Worm (Caenorhabditis elegans) whole organism, mixed stage, embryonic: Measurements from ENCODE around the gene Y75B8A.19.

Source experiments
- M03D4.4 ChIP-seq: sonication (generic microtip); optimal IDR thresholded peaks from 2 replicates; lab custom pipeline; 2017; ENCODE audit warnings: mild to moderate bottlenecking, missing genetic modification characterization, missing compliant biosample characterization
- bed-3 ChIP-seq: fragments of 200-800 bp; sonication (Bioruptor generic); optimal IDR thresholded peaks from 3 replicates; lab custom pipeline; 2018; ENCODE audit warnings: mild to moderate bottlenecking, missing genetic modification characterization, moderate library complexity, missing compliant biosample characterization
- ceh-39 ChIP-seq: fragments of 150-350 bp; optimal IDR thresholded peaks from 2 replicates; lab custom pipeline; 2014; ENCODE audit warnings: missing biosample characterization, missing genetic modification characterization
- ceh-43 ChIP-seq: fragments of 200-800 bp; sonication (Bioruptor generic); optimal IDR thresholded peaks from 2 replicates; lab custom pipeline; 2018; ENCODE audit warnings: mild to moderate bottlenecking, missing genetic modification characterization, moderate library complexity, missing compliant biosample characterization
- ceh-83 ChIP-seq: fragments of 200-800 bp; sonication (Bioruptor generic); optimal IDR thresholded peaks from 2 replicates; lab custom pipeline; 2018; ENCODE audit warnings: mild to moderate bottlenecking, missing genetic modification characterization, missing compliant biosample characterization
- ces-1 ChIP-seq: fragments of 150-350 bp; optimal IDR thresholded peaks from 2 replicates; lab custom pipeline; 2014; ENCODE audit warnings: missing biosample characterization, missing genetic modification reagents, missing genetic modification characterization
- cnd-1 ChIP-seq: fragments of 200-800 bp; sonication (Bioruptor generic); optimal IDR thresholded peaks from 2 replicates; lab custom pipeline; 2018; ENCODE audit warnings: mild to moderate bottlenecking, missing genetic modification characterization, missing compliant biosample characterization
- drap-1 ChIP-seq: fragments of 200-800 bp; sonication (Bioruptor generic); optimal IDR thresholded peaks from 3 replicates; lab custom pipeline; 2018; ENCODE audit warnings: mild to moderate bottlenecking, missing genetic modification characterization, missing compliant biosample characterization
- elt-1 ChIP-seq: sonication (generic microtip); optimal IDR thresholded peaks from 2 replicates; lab custom pipeline; 2017; ENCODE audit warnings: missing genetic modification characterization, mild to moderate bottlenecking, missing compliant biosample characterization, antibody characterized with exemption, moderate library complexity, borderline replicate concordance; ENCODE audit not compliant: insufficient read depth
- elt-3 ChIP-seq: fragments of 150-350 bp; optimal IDR thresholded peaks from 2 replicates; lab custom pipeline; 2014; ENCODE audit warnings: missing biosample characterization, missing genetic modification characterization
- flh-1 ChIP-seq: fragments of 200-800 bp; sonication (Bioruptor generic); optimal IDR thresholded peaks from 2 replicates; lab custom pipeline; 2018; ENCODE audit warnings: mild to moderate bottlenecking, missing genetic modification characterization, moderate library complexity, missing compliant biosample characterization
- ham-2 ChIP-seq: fragments of 200-800 bp; sonication (Bioruptor generic); optimal IDR thresholded peaks from 2 replicates; lab custom pipeline; 2018; ENCODE audit warnings: mild to moderate bottlenecking, missing genetic modification characterization, missing compliant biosample characterization
- hlh-1 ChIP-seq: fragments of 150-350 bp; optimal IDR thresholded peaks from 2 replicates; lab custom pipeline; 2014; ENCODE audit warnings: missing biosample characterization, missing genetic modification reagents, missing genetic modification characterization
- lin-13 ChIP-seq: fragments of 150-350 bp; optimal IDR thresholded peaks from 2 replicates; lab custom pipeline; 2014; ENCODE audit warnings: missing biosample characterization, missing genetic modification characterization
- lin-32 ChIP-seq: fragments of 200-800 bp; sonication (Bioruptor generic); optimal IDR thresholded peaks from 2 replicates; lab custom pipeline; 2018; ENCODE audit warnings: mild to moderate bottlenecking, missing genetic modification characterization, missing compliant biosample characterization
- mab-5 ChIP-seq: fragments of 150-350 bp; optimal IDR thresholded peaks from 2 replicates; lab custom pipeline; 2014; ENCODE audit warnings: missing biosample characterization, missing genetic modification characterization
- mep-1 ChIP-seq: fragments of 150-350 bp; optimal IDR thresholded peaks from 2 replicates; lab custom pipeline; 2017; ENCODE audit warnings: missing biosample characterization, missing genetic modification reagents, missing genetic modification characterization, inconsistent platforms
- mls-2 ChIP-seq: sonication (generic microtip); optimal IDR thresholded peaks from 2 replicates; lab custom pipeline; 2016; ENCODE audit warnings: mild to moderate bottlenecking, missing genetic modification characterization, moderate library complexity, missing compliant biosample characterization
- nhr-12 ChIP-seq: fragments of 150-350 bp; optimal IDR thresholded peaks from 2 replicates; lab custom pipeline; 2014; ENCODE audit warnings: missing biosample characterization, missing genetic modification characterization
- nhr-2 ChIP-seq: fragments of 150-350 bp; optimal IDR thresholded peaks from 2 replicates; lab custom pipeline; 2014; ENCODE audit warnings: missing biosample characterization, missing genetic modification characterization
- nhr-237 ChIP-seq: fragments of 150-350 bp; optimal IDR thresholded peaks from 2 replicates; lab custom pipeline; 2014; ENCODE audit warnings: missing biosample characterization, missing genetic modification characterization
- nhr-28 ChIP-seq: fragments of 150-350 bp; optimal IDR thresholded peaks from 2 replicates; lab custom pipeline; 2014; ENCODE audit warnings: missing biosample characterization, missing genetic modification characterization
- nhr-76 ChIP-seq: sonication (generic microtip); optimal IDR thresholded peaks from 2 replicates; lab custom pipeline; 2017; ENCODE audit warnings: missing biosample characterization, missing genetic modification characterization
- pha-4 ChIP-seq: fragments of 150-350 bp; optimal IDR thresholded peaks from 2 replicates; lab custom pipeline; 2018; ENCODE audit warnings: missing biosample characterization, missing genetic modification reagents, missing genetic modification characterization
- sem-2 ChIP-seq: fragments of 200-800 bp; sonication (Bioruptor generic); optimal IDR thresholded peaks from 2 replicates; lab custom pipeline; 2018; ENCODE audit warnings: mild to moderate bottlenecking, missing genetic modification characterization, missing compliant biosample characterization
- snpc-4 ChIP-seq: fragments of 150-350 bp; optimal IDR thresholded peaks from 2 replicates; lab custom pipeline; 2014; ENCODE audit warnings: missing biosample characterization, missing genetic modification characterization
- sptf-1 ChIP-seq: sonication (generic microtip); optimal IDR thresholded peaks from 2 replicates; lab custom pipeline; 2017; ENCODE audit warnings: mild to moderate bottlenecking, missing genetic modification characterization, moderate library complexity, missing compliant biosample characterization
- tbx-8 ChIP-seq: fragments of 200-800 bp; sonication (Bioruptor generic); optimal IDR thresholded peaks from 2 replicates; lab custom pipeline; 2018; ENCODE audit warnings: mild to moderate bottlenecking, missing genetic modification characterization, moderate library complexity, missing compliant biosample characterization
- unc-120 ChIP-seq: sonication (generic microtip); optimal IDR thresholded peaks from 2 replicates; lab custom pipeline; 2017; ENCODE audit warnings: missing genetic modification characterization, missing compliant biosample characterization; ENCODE audit not compliant: poor library complexity, severe bottlenecking
- unc-39 ChIP-seq: fragments of 150-350 bp; optimal IDR thresholded peaks from 2 replicates; lab custom pipeline; 2014; ENCODE audit warnings: missing biosample characterization, missing genetic modification characterization
- unc-62 ChIP-seq: fragments of 150-350 bp; optimal IDR thresholded peaks from 2 replicates; lab custom pipeline; 2014; ENCODE audit warnings: missing biosample characterization, missing genetic modification reagents, missing genetic modification characterization
- zip-8 ChIP-seq: fragments of 150-350 bp; optimal IDR thresholded peaks from 2 replicates; lab custom pipeline; 2014; ENCODE audit warnings: missing biosample characterization, missing genetic modification characterization

Y75B8A.19 gene

ce11 chrIII:12188236-12188635, 38.2 kb upstream of the Y75B8A.19 start:
- TF ChIP-seq mls-2 (tag; lab: Kevin White, UChicago) (no peak), nhr-2 (no peak)

- TF ChIP-seq lin-32 (GFP tag; lab: Kevin White, UChicago) (no peak), elt-1 (tag; lab: Kevin White, UChicago) (no peak), bed-3 (GFP tag; lab: Kevin White, UChicago) (no peak), hlh-1 (tag; lab: Kevin White, UChicago) (no peak), nhr-12 (tag; lab: Kevin White, UChicago) (no peak), mab-5 (no peak), snpc-4 (tag; lab: Kevin White, UChicago) (no peak), sem-2 (no peak), lin-13 (tag; lab: Kevin White, UChicago) (no peak), sptf-1 (tag; lab: Kevin White, UChicago) (no peak), flh-1 (no peak), unc-62 (GFP tag; lab: Kevin White, UChicago) (no peak), unc-120 (no peak), cnd-1 (tag; lab: Kevin White, UChicago) (no peak), drap-1 (GFP tag; lab: Kevin White, UChicago) (no peak)
Measured at ce11 chrIII:12194190-12194589, 32.2 kb upstream of the Y75B8A.19 start, which contains the start of gene Y75B8A.44. Gene Y75B8A.44, plus strand, starts transcription at chrIII:12194490.

- no peak for TF ChIP-seq snpc-4 (tag; lab: Kevin White, UChicago)
- no peak for TF ChIP-seq nhr-2
- TF ChIP-seq nhr-76 (tag; lab: Kevin White, UChicago) = no peak
- TF ChIP-seq unc-62 (GFP tag; lab: Kevin White, UChicago) = no peak
- no peak for TF ChIP-seq bed-3 (GFP tag; lab: Kevin White, UChicago)
Measured at ce11 chrIII:12195991-12196390, 30.4 kb upstream of the Y75B8A.19 start.

ce11 chrIII:12198135-12198534, 28.3 kb upstream of the Y75B8A.19 start:
- TF ChIP-seq nhr-12 (tag; lab: Kevin White, UChicago) (no peak), drap-1 (GFP tag; lab: Kevin White, UChicago) (no peak), tbx-8 (GFP tag; lab: Kevin White, UChicago) (no peak), nhr-76 (tag; lab: Kevin White, UChicago) (no peak), unc-39 (no peak)

- no peak for TF ChIP-seq elt-1 (tag; lab: Kevin White, UChicago)
- no peak for TF ChIP-seq ceh-43
Measured at ce11 chrIII:12202437-12202836, 24.0 kb upstream of the Y75B8A.19 start, which contains the start of gene osm-12. Gene osm-12, minus strand, starts transcription at chrIII:12202537.

- no peak for TF ChIP-seq hlh-1 (tag; lab: Kevin White, UChicago)
Measured at ce11 chrIII:12205271-12205670, 21.2 kb upstream of the Y75B8A.19 start.

ce11 chrIII:12207574-12207973, 18.9 kb upstream of the Y75B8A.19 start:
- TF ChIP-seq zip-8 (tag; lab: Kevin White, UChicago) = no peak
- no peak for TF ChIP-seq ceh-83
- no peak for TF ChIP-seq tbx-8 (GFP tag; lab: Kevin White, UChicago)
- TF ChIP-seq mls-2 (tag; lab: Kevin White, UChicago) = no peak
- TF ChIP-seq ceh-43 = no peak

ce11 chrIII:12215596-12215995, 10.8 kb upstream of the Y75B8A.19 start, which contains the start of gene Y75B8A.13:
Gene Y75B8A.13, minus strand, starts transcription at chrIII:12215696.
- no peak for TF ChIP-seq bed-3 (GFP tag; lab: Kevin White, UChicago)
- TF ChIP-seq mep-1 = no peak
- no peak for TF ChIP-seq pha-4 (tag; lab: Kevin White, UChicago)
- no peak for TF ChIP-seq flh-1
- TF ChIP-seq ces-1 = no peak
- TF ChIP-seq nhr-237 (tag; lab: Kevin White, UChicago) = no peak
- no peak for TF ChIP-seq elt-3
- TF ChIP-seq M03D4.4 (tag; lab: Kevin White, UChicago) = no peak
- TF ChIP-seq drap-1 (GFP tag; lab: Kevin White, UChicago) = no peak
- TF ChIP-seq ham-2 = no peak
- no peak for TF ChIP-seq mls-2 (tag; lab: Kevin White, UChicago)
- TF ChIP-seq zip-8 (tag; lab: Kevin White, UChicago) = no peak
- TF ChIP-seq unc-120 = no peak
- TF ChIP-seq ceh-39 (tag; lab: Kevin White, UChicago) = no peak
- no peak for TF ChIP-seq nhr-28 (tag; lab: Kevin White, UChicago)
- TF ChIP-seq nhr-12 (tag; lab: Kevin White, UChicago) = no peak
- no peak for TF ChIP-seq ceh-83
- no peak for TF ChIP-seq cnd-1 (tag; lab: Kevin White, UChicago)
